Fruit fly (Drosophila melanogaster) whole organism, embryonic: ENCODE results near the gene CG43136.

Experiments used
- Bteb2 ChIP-seq: fragments of 200-800 bp; sonication (Bioruptor generic); optimal IDR thresholded peaks from 2 replicates; lab custom pipeline; 2016; ENCODE audit warnings: missing biosample characterization, missing genetic modification characterization
- C15 ChIP-seq: fragments of 200-800 bp; sonication (Bioruptor generic); IDR thresholded peaks from 3 replicates; pipeline ENCODE4 v1.3.6; 2022; ENCODE audit warnings: missing biosample characterization, missing genetic modification characterization
- CG10147 ChIP-seq: fragments of 200-800 bp; sonication (Bioruptor generic); optimal IDR thresholded peaks from 2 replicates; lab custom pipeline; 2019; ENCODE audit warnings: missing biosample characterization, mild to moderate bottlenecking, missing genetic modification characterization, moderate library complexity
- CG10321 ChIP-seq: fragments of 200-800 bp; sonication (Bioruptor generic); IDR thresholded peaks from 2 replicates; pipeline ENCODE4 v1.3.6; 2022; ENCODE audit warnings: missing biosample characterization, missing genetic modification characterization
- CG10565 ChIP-seq: fragments of 200-800 bp; sonication (Bioruptor generic); optimal IDR thresholded peaks from 3 replicates; lab custom pipeline; 2016; ENCODE audit warnings: missing biosample characterization, mild to moderate bottlenecking, missing genetic modification characterization
- CG10654 ChIP-seq: fragments of 200-800 bp; sonication (Bioruptor generic); optimal IDR thresholded peaks from 2 replicates; lab custom pipeline; 2016; ENCODE audit warnings: missing biosample characterization, missing genetic modification characterization
- CG11093 ChIP-seq: fragments of 200-800 bp; sonication (Bioruptor generic); IDR thresholded peaks from 3 replicates; pipeline ENCODE4 v1.3.6; 2022; ENCODE audit warnings: missing biosample characterization, missing genetic modification characterization
- CG11247 ChIP-seq: fragments of 200-800 bp; sonication (Bioruptor generic); IDR thresholded peaks from 2 replicates; pipeline ENCODE4 v1.3.6; 2022; ENCODE audit warnings: missing biosample characterization, missing genetic modification characterization
- CG11398 ChIP-seq: fragments of 200-800 bp; sonication (Bioruptor generic); optimal IDR thresholded peaks from 2 replicates; lab custom pipeline; 2016; ENCODE audit warnings: missing biosample characterization, missing genetic modification characterization
- CG11456 ChIP-seq: fragments of 200-800 bp; sonication (Bioruptor generic); IDR thresholded peaks from 3 replicates; pipeline ENCODE4 v1.3.6; 2022; ENCODE audit warnings: missing biosample characterization, missing genetic modification characterization
- CG11723 ChIP-seq: fragments of 200-800 bp; sonication (Bioruptor generic); optimal IDR thresholded peaks from 2 replicates; lab custom pipeline; 2017; ENCODE audit warnings: missing biosample characterization, mild to moderate bottlenecking, missing genetic modification characterization
- CG15479 ChIP-seq: fragments of 200-800 bp; sonication (Bioruptor generic); optimal IDR thresholded peaks from 3 replicates; lab custom pipeline; 2019; ENCODE audit warnings: missing biosample characterization, mild to moderate bottlenecking, missing genetic modification characterization, moderate library complexity
- CG15601 ChIP-seq: fragments of 200-800 bp; sonication (Bioruptor generic); optimal IDR thresholded peaks from 3 replicates; lab custom pipeline; 2019; ENCODE audit warnings: missing biosample characterization, mild to moderate bottlenecking, missing genetic modification characterization, moderate library complexity
- CG17186 ChIP-seq: fragments of 200-800 bp; sonication (Bioruptor generic); optimal IDR thresholded peaks from 3 replicates; lab custom pipeline; 2017; ENCODE audit warnings: missing biosample characterization, missing genetic modification reagents, missing genetic modification characterization
- CG17361 ChIP-seq: fragments of 200-800 bp; sonication (Bioruptor generic); IDR thresholded peaks from 3 replicates; pipeline ENCODE4 v1.3.6; 2022; ENCODE audit warnings: missing biosample characterization, missing genetic modification characterization
- CG17612 ChIP-seq: fragments of 200-800 bp; sonication (Bioruptor generic); IDR thresholded peaks from 2 replicates; pipeline ENCODE4 v1.3.6; 2022; ENCODE audit warnings: missing biosample characterization, missing genetic modification characterization
- CG32772 ChIP-seq: fragments of 200-800 bp; sonication (Bioruptor generic); IDR thresholded peaks from 2 replicates; pipeline ENCODE4 v1.3.6; 2022; ENCODE audit warnings: missing biosample characterization, missing genetic modification characterization
- CG33557 ChIP-seq: fragments of 200-800 bp; sonication (Bioruptor generic); optimal IDR thresholded peaks from 2 replicates; lab custom pipeline; 2019; ENCODE audit warnings: missing biosample characterization, mild to moderate bottlenecking, missing genetic modification characterization, moderate library complexity
- CG3995 ChIP-seq: fragments of 200-800 bp; sonication (Bioruptor generic); optimal IDR thresholded peaks from 3 replicates; lab custom pipeline; 2016; ENCODE audit warnings: missing biosample characterization, missing genetic modification characterization
- CG5180 ChIP-seq: fragments of 200-800 bp; sonication (Bioruptor generic); optimal IDR thresholded peaks from 3 replicates; lab custom pipeline; 2017; ENCODE audit warnings: missing biosample characterization, missing genetic modification characterization, mild to moderate bottlenecking, moderate library complexity, missing genetic modification reagents
- CG6272 ChIP-seq: fragments of 200-800 bp; sonication (Bioruptor generic); IDR thresholded peaks from 2 replicates; pipeline ENCODE4 v1.3.6; 2022; ENCODE audit warnings: missing biosample characterization, missing genetic modification characterization
- CG6813 ChIP-seq: fragments of 200-800 bp; sonication (Bioruptor generic); optimal IDR thresholded peaks from 2 replicates; lab custom pipeline; 2017; ENCODE audit warnings: missing biosample characterization, missing genetic modification characterization, mild to moderate bottlenecking, moderate library complexity, missing genetic modification reagents
- CG7271 ChIP-seq: fragments of 200-800 bp; sonication (Bioruptor generic); optimal IDR thresholded peaks from 2 replicates; lab custom pipeline; 2018; ENCODE audit warnings: missing biosample characterization, mild to moderate bottlenecking, missing genetic modification characterization, moderate library complexity
- CG9817 ChIP-seq: fragments of 200-800 bp; sonication (Bioruptor generic); optimal IDR thresholded peaks from 2 replicates; lab custom pipeline; 2018; ENCODE audit warnings: missing biosample characterization, mild to moderate bottlenecking, missing genetic modification characterization, moderate library complexity
- CTCF ChIP-seq: fragments of 200-800 bp; sonication (Bioruptor generic); optimal IDR thresholded peaks from 2 replicates; lab custom pipeline; 2017; ENCODE audit warnings: missing biosample characterization, mild to moderate bottlenecking, missing genetic modification characterization, moderate library complexity
- E2f2 ChIP-seq: fragments of 200-800 bp; sonication (Bioruptor generic); IDR thresholded peaks from 2 replicates; pipeline ENCODE4 v1.3.6; 2022; ENCODE audit warnings: missing biosample characterization, missing genetic modification characterization
- Hr39 ChIP-seq: fragments of >200 bp; optimal IDR thresholded peaks from 2 replicates; lab custom pipeline; 2017
- MESR4 ChIP-seq: fragments of 200-800 bp; sonication (Bioruptor generic); optimal IDR thresholded peaks from 2 replicates; lab custom pipeline; 2018; ENCODE audit warnings: missing biosample characterization, mild to moderate bottlenecking, missing genetic modification characterization, moderate library complexity
- Meics ChIP-seq: fragments of 200-800 bp; sonication (Bioruptor generic); optimal IDR thresholded peaks from 2 replicates; lab custom pipeline; 2017; ENCODE audit warnings: missing biosample characterization, mild to moderate bottlenecking, missing genetic modification characterization
- Mes4 ChIP-seq: fragments of 200-800 bp; sonication (Bioruptor generic); optimal IDR thresholded peaks from 2 replicates; lab custom pipeline; 2016; ENCODE audit warnings: missing biosample characterization, missing genetic modification characterization
- NC2α ChIP-seq: fragments of 200-800 bp; sonication (Bioruptor generic); optimal IDR thresholded peaks from 2 replicates; lab custom pipeline; 2016; ENCODE audit warnings: missing biosample characterization, missing genetic modification characterization
- Pdp1 ChIP-seq, 2 experiments: fragments of 200-800 bp; sonication (Bioruptor generic); optimal IDR thresholded peaks; 3 replicates each; lab custom pipeline; 2016; ENCODE audit warnings: missing biosample characterization in 2 of 2, missing genetic modification characterization in 2 of 2, mild to moderate bottlenecking in 1 of 2, moderate library complexity in 1 of 2
- Six4 ChIP-seq: fragments of 200-800 bp; sonication (Bioruptor generic); optimal IDR thresholded peaks from 2 replicates; lab custom pipeline; 2016; ENCODE audit warnings: missing biosample characterization, missing genetic modification characterization
- ara ChIP-seq: fragments of 200-800 bp; sonication (Bioruptor generic); IDR thresholded peaks from 2 replicates; pipeline ENCODE4 v1.3.6; 2022; ENCODE audit warnings: missing biosample characterization, missing genetic modification characterization
- ato ChIP-seq: fragments of 200-800 bp; sonication (Bioruptor generic); IDR thresholded peaks from 2 replicates; pipeline ENCODE4 v1.3.6; 2022; ENCODE audit warnings: missing biosample characterization, missing genetic modification characterization; ENCODE audit not compliant: partially characterized antibody
- bsh ChIP-seq, 2 experiments: fragments of 200-800 bp; sonication (Bioruptor generic); optimal IDR thresholded peaks; 2 replicates each; lab custom pipeline; 2017 to 2018; ENCODE audit warnings: mild to moderate bottlenecking in 2 of 2, missing biosample characterization in 2 of 2, missing genetic modification characterization in 2 of 2, moderate library complexity in 1 of 2
- cas ChIP-seq: fragments of 200-800 bp; sonication (Bioruptor generic); IDR thresholded peaks from 2 replicates; pipeline ENCODE4 v1.3.6; 2022; ENCODE audit warnings: missing biosample characterization, missing genetic modification characterization
- chn ChIP-seq: fragments of 200-800 bp; sonication (Bioruptor generic); optimal IDR thresholded peaks from 2 replicates; lab custom pipeline; 2016; ENCODE audit warnings: missing biosample characterization, missing genetic modification characterization
- dysf ChIP-seq: fragments of 200-800 bp; sonication (Bioruptor generic); IDR thresholded peaks from 3 replicates; pipeline ENCODE4 v1.3.6; 2022; ENCODE audit warnings: missing biosample characterization, missing genetic modification characterization
- grau ChIP-seq: fragments of 200-800 bp; optimal IDR thresholded peaks from 3 replicates; lab custom pipeline; 2019; ENCODE audit warnings: missing biosample characterization, mild to moderate bottlenecking, missing genetic modification characterization, moderate library complexity
- gsb-n ChIP-seq: fragments of 200-800 bp; sonication (Bioruptor generic); optimal IDR thresholded peaks from 3 replicates; lab custom pipeline; 2018; ENCODE audit warnings: missing biosample characterization, mild to moderate bottlenecking, missing genetic modification characterization
- lola ChIP-seq, 3 experiments: fragments of >200 bp in 2 of 3; fragments of 200-800 bp in 1 of 3; sonication (Bioruptor generic) in 1 of 3; optimal IDR thresholded peaks; 2 replicates each; lab custom pipeline; 2017 to 2019; ENCODE audit warnings: missing biosample characterization in 3 of 3, missing genetic modification characterization in 3 of 3, mild to moderate bottlenecking in 1 of 3, moderate library complexity in 1 of 3
- lov ChIP-seq, 2 experiments: fragments of 200-800 bp in 1 of 2; fragments of >200 bp in 1 of 2; sonication (Bioruptor generic) in 1 of 2; IDR thresholded peaks in 1 of 2; optimal IDR thresholded peaks in 1 of 2; 2 replicates in 1 of 2; 3 replicates in 1 of 2; pipeline versions ENCODE4 v1.3.6 to Lab custom; 2017 to 2022; ENCODE audit warnings: missing biosample characterization in 1 of 2, missing genetic modification characterization in 1 of 2
- mirr ChIP-seq: fragments of 200-800 bp; sonication (Bioruptor generic); optimal IDR thresholded peaks from 3 replicates; lab custom pipeline; 2018; ENCODE audit warnings: missing biosample characterization, mild to moderate bottlenecking, missing genetic modification characterization
- nmo ChIP-seq: fragments of 200-800 bp; sonication (Bioruptor generic); optimal IDR thresholded peaks from 2 replicates; lab custom pipeline; 2018; ENCODE audit warnings: missing biosample characterization, mild to moderate bottlenecking, missing genetic modification characterization, moderate library complexity
- onecut ChIP-seq: fragments of 200-800 bp; sonication (Bioruptor generic); IDR thresholded peaks from 2 replicates; pipeline ENCODE4 v1.3.6; 2022; ENCODE audit warnings: missing biosample characterization, missing genetic modification characterization
- pita ChIP-seq: fragments of 200-800 bp; sonication (Bioruptor generic); optimal IDR thresholded peaks from 2 replicates; lab custom pipeline; 2017; ENCODE audit warnings: missing biosample characterization, mild to moderate bottlenecking, missing genetic modification characterization
- repo ChIP-seq: fragments of 200-800 bp; sonication (Bioruptor generic); optimal IDR thresholded peaks from 2 replicates; lab custom pipeline; 2016; ENCODE audit warnings: missing biosample characterization, missing genetic modification characterization
- z ChIP-seq: fragments of 200-800 bp; sonication (Bioruptor generic); IDR thresholded peaks from 3 replicates; pipeline ENCODE4 v1.3.6; 2022; ENCODE audit warnings: missing biosample characterization, missing genetic modification characterization
- zen2 ChIP-seq: fragments of 200-800 bp; sonication (Bioruptor generic); IDR thresholded peaks from 3 replicates; pipeline ENCODE4 v1.3.6; 2022; ENCODE audit warnings: missing biosample characterization, missing genetic modification characterization; ENCODE audit not compliant: partially characterized antibody
- zfh2 ChIP-seq: fragments of 200-800 bp; sonication (Bioruptor generic); optimal IDR thresholded peaks from 2 replicates; lab custom pipeline; 2016; ENCODE audit warnings: missing biosample characterization, missing genetic modification characterization

CG43136 gene

DNA sequence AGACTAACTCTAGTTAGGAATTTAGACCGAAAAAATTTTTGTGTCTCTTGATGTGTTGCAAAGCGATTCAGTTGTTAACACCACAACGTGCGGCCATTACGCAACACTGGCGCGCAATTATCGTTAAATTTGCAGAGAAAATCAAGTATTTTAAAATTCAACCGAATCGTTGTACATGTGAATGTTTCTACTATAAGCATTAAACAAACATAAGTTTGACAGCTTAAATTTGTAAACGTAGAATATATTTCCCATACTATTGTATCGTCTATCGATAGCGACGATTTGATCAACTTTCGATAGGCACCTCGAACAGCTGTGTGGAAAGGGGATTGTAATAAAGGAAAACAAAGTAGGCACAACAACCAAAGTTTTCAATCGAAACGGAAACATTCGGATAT lies 26.0 kb downstream of the CG43136 start, which contains the start of the genes Usp30 and CG16721 (continued):
- TF ChIP-seq C15 (GFP tag; lab: Robert Waterston, UW), result no peak
- no peak for TF ChIP-seq cas (GFP tag; lab: Robert Waterston, UW)
- TF ChIP-seq CG5180, result no peak
- no peak for TF ChIP-seq CG11093 (GFP tag; lab: Robert Waterston, UW)
- TF ChIP-seq Mes4 (GFP tag; lab: Kevin White, UChicago), result no peak
- peak; percentile 40; the same call in 1 of the 2 replicates for TF ChIP-seq CG11247
- peak; percentile 47; the same call in 1 of the 3 replicates for TF ChIP-seq zen2 (GFP tag; lab: Robert Waterston, UW)
- TF ChIP-seq CG32772 (GFP tag; lab: Robert Waterston, UW), result no peak
- TF ChIP-seq CG17612, result no peak
- TF ChIP-seq lov (optimal IDR thresholded peaks at IDR 0.05; lab: Kevin White, UChicago), result no peak
- no peak for TF ChIP-seq lov (GFP tag; IDR thresholded peaks at IDR 0.05; lab: Robert Waterston, UW)
- TF ChIP-seq repo (GFP tag; lab: Kevin White, UChicago), result peak; percentile 10
- peak; percentile 75 for TF ChIP-seq MESR4 (GFP tag; lab: Kevin White, UChicago)
- TF ChIP-seq z (GFP tag; lab: Robert Waterston, UW), result no peak
- TF ChIP-seq nmo, result peak; percentile 13
- TF ChIP-seq chn (GFP tag; lab: Kevin White, UChicago), result peak; percentile 55
- no peak for TF ChIP-seq CG10565 (GFP tag; lab: Kevin White, UChicago)
- TF ChIP-seq zfh2 (GFP tag; lab: Kevin White, UChicago), result peak; percentile 76
- TF ChIP-seq CG11723 (GFP tag; lab: Kevin White, UChicago), result no peak
- TF ChIP-seq CG7271 (tag; lab: Kevin White, UChicago), result no peak
- TF ChIP-seq ara (GFP tag; lab: Robert Waterston, UW), result no peak
- TF ChIP-seq Meics (GFP tag; lab: Kevin White, UChicago), result peak; percentile 26
- TF ChIP-seq CG15601 (tag; lab: Kevin White, UChicago), result peak; percentile 14
- TF ChIP-seq pita (GFP tag; lab: Kevin White, UChicago), result no peak
- TF ChIP-seq ato (GFP tag; lab: Robert Waterston, UW), result peak; percentile 60
- peak; percentile 41 for TF ChIP-seq CTCF
- TF ChIP-seq CG17361 (GFP tag; lab: Robert Waterston, UW), result peak; percentile 52; the same call in 2 of the 3 replicates
- no peak for TF ChIP-seq Six4
- TF ChIP-seq bsh (GFP tag; optimal IDR thresholded peaks at IDR 0.05; lab: Kevin White, UChicago), result peak in 1 of 2 experiments; percentile 9
- 0 out of 2 replicates have a peak, but pooled peaks have one; percentile 11 for TF ChIP-seq CG6272
- TF ChIP-seq E2f2, result peak; percentile 46
- TF ChIP-seq CG6813 (GFP tag; lab: Kevin White, UChicago), result no peak
- TF ChIP-seq mirr, result peak; percentile 43
- TF ChIP-seq dysf (GFP tag; lab: Robert Waterston, UW), result 0 out of 3 replicates have a peak, but pooled peaks have one; percentile 20
- peak; percentile 81 for TF ChIP-seq CG17186 (GFP tag; lab: Kevin White, UChicago)
- TF ChIP-seq CG11398 (GFP tag; lab: Kevin White, UChicago), result peak; percentile 55
- peak; percentile 20 for TF ChIP-seq CG3995 (GFP tag; lab: Kevin White, UChicago)
- TF ChIP-seq CG15479, result no peak
- no peak for TF ChIP-seq lola (GFP tag; optimal IDR thresholded peaks at IDR 0.05; lab: Kevin White, UChicago)
- peak; percentile 17 for TF ChIP-seq CG10654
- no peak for TF ChIP-seq Hr39 (lab: Kevin White, UChicago)
- TF ChIP-seq Pdp1 (GFP tag; optimal IDR thresholded peaks at IDR 0.05; lab: Kevin White, UChicago), result peak; percentile 2 to 87
- TF ChIP-seq grau, result peak; percentile 50
- TF ChIP-seq NC2α, result no peak
- TF ChIP-seq CG10147 (GFP tag; lab: Kevin White, UChicago), result peak; percentile 5
- peak; percentile 9 for TF ChIP-seq CG9817 (tag; lab: Kevin White, UChicago)
- peak; percentile 21 for TF ChIP-seq CG33557 (GFP tag; lab: Kevin White, UChicago)
- peak; percentile 38 for TF ChIP-seq Bteb2 (GFP tag; lab: Kevin White, UChicago)
- peak; percentile 42; the same call in 1 of the 3 replicates for TF ChIP-seq CG11456 (GFP tag; lab: Robert Waterston, UW)
- TF ChIP-seq onecut, result no peak
- TF ChIP-seq gsb-n (tag; lab: Kevin White, UChicago), result no peak
- TF ChIP-seq CG10321 (GFP tag; lab: Robert Waterston, UW), result no peak
